Fruit fly (Drosophila melanogaster): Measurements from ENCODE around the gene Ibf2.

- TF ChIP-seq Sox15 (GFP tag; optimal IDR thresholded peaks at IDR 0.05) = no peak
- no peak for TF ChIP-seq CG8119 (GFP tag; IDR thresholded peaks at IDR 0.05)
- TF ChIP-seq ss (GFP tag; optimal IDR thresholded peaks at IDR 0.05) = no peak
- TF ChIP-seq Smox (GFP tag; optimal IDR thresholded peaks at IDR 0.05) = no peak
- no peak for TF ChIP-seq fkh (GFP tag; optimal IDR thresholded peaks at IDR 0.05)
- no peak for TF ChIP-seq CG4318 (GFP tag; optimal IDR thresholded peaks at IDR 0.05)
- no peak for TF ChIP-seq svp (GFP tag)
- TF ChIP-seq CG31627 (GFP tag; optimal IDR thresholded peaks at IDR 0.05) = no peak
- TF ChIP-seq salr (GFP tag; optimal IDR thresholded peaks at IDR 0.05) = no peak
Observed at dm6 chr3R:9246366-9246765, 11.9 kb downstream of the Ibf2 start, which contains the start of gene CG8420.
